Fruit fly (Drosophila melanogaster) whole organism, prepupa: ENCODE measurements around the gene SPARC.

Source experiments
- CG15336 ChIP-seq: fragments of 200-800 bp; sonication (Bioruptor generic); IDR thresholded peaks from 2 replicates; pipeline ENCODE4 v1.3.6; 2022; ENCODE audit warnings: missing biosample characterization, missing genetic modification characterization
- CG16779 ChIP-seq: fragments of 200-800 bp; sonication (Bioruptor generic); optimal IDR thresholded peaks from 3 replicates; lab custom pipeline; 2017; ENCODE audit warnings: missing biosample characterization, mild to moderate bottlenecking, missing genetic modification characterization
- CG32006 ChIP-seq: fragments of 200-800 bp; sonication (Bioruptor generic); optimal IDR thresholded peaks from 3 replicates; lab custom pipeline; 2017; ENCODE audit warnings: missing biosample characterization, mild to moderate bottlenecking, missing genetic modification characterization
- CG7368 ChIP-seq: fragments of 200-800 bp; sonication (Bioruptor generic); optimal IDR thresholded peaks from 3 replicates; lab custom pipeline; 2016; ENCODE audit warnings: missing biosample characterization, missing genetic modification characterization
- CG8632 ChIP-seq: fragments of 200-800 bp; sonication (Bioruptor generic); optimal IDR thresholded peaks from 3 replicates; lab custom pipeline; 2016; ENCODE audit warnings: missing biosample characterization, missing genetic modification characterization
- Eip75B ChIP-seq: fragments of 200-800 bp; sonication (Bioruptor generic); optimal IDR thresholded peaks from 3 replicates; lab custom pipeline; 2016; ENCODE audit warnings: missing biosample characterization, missing genetic modification characterization
- Gug ChIP-seq: fragments of 200-800 bp; sonication (Bioruptor generic); IDR thresholded peaks from 2 replicates; pipeline ENCODE4 v1.3.6; 2022; ENCODE audit warnings: missing biosample characterization, missing genetic modification characterization
- Met ChIP-seq: fragments of 200-800 bp; sonication (Bioruptor generic); optimal IDR thresholded peaks from 3 replicates; lab custom pipeline; 2016; ENCODE audit warnings: missing biosample characterization, missing genetic modification characterization
- acj6 ChIP-seq: fragments of 200-800 bp; sonication (Bioruptor generic); optimal IDR thresholded peaks from 3 replicates; lab custom pipeline; 2016; ENCODE audit warnings: missing biosample characterization, missing genetic modification characterization
- spab ChIP-seq: fragments of 200-800 bp; sonication (Bioruptor generic); optimal IDR thresholded peaks from 2 replicates; lab custom pipeline; 2017; ENCODE audit warnings: missing biosample characterization, mild to moderate bottlenecking, missing genetic modification characterization, missing genetic modification reagents

- peak; percentile 13 for TF ChIP-seq Met (GFP tag; lab: Kevin White, UChicago)
- no peak for TF ChIP-seq CG7368 (GFP tag; lab: Kevin White, UChicago)
- TF ChIP-seq CG16779 (tag; lab: Kevin White, UChicago), result no peak
- TF ChIP-seq CG8632 (GFP tag; lab: Kevin White, UChicago), result no peak
- no peak for TF ChIP-seq Gug (GFP tag; lab: Robert Waterston, UW)
- peak; percentile 3 for TF ChIP-seq spab (GFP tag; lab: Kevin White, UChicago)
- TF ChIP-seq CG15336, result no peak
- peak; percentile 1 for TF ChIP-seq Eip75B (GFP tag; lab: Kevin White, UChicago)
- no peak for TF ChIP-seq acj6 (GFP tag; lab: Kevin White, UChicago)
- TF ChIP-seq CG32006 (GFP tag; lab: Kevin White, UChicago), result no peak
Measured at dm6 chr3R:26846446-26846845, 25.3 kb downstream of the SPARC start.
